Fruit fly (Drosophila melanogaster) whole organism, embryonic: ENCODE results near the gene Gale.
A peak's percentile ranks its signal among the peaks of the same experiment; 100 is the strongest.

ENCODE experiments used
- Ada2b ChIP-seq: fragments of 200-800 bp; sonication (Bioruptor generic); IDR thresholded peaks from 2 replicates; pipeline ENCODE4 v1.3.6; 2022; ENCODE audit warnings: missing biosample characterization, missing genetic modification characterization
- BEAF-32 ChIP-seq: fragments of 200-800 bp; sonication (Bioruptor generic); optimal IDR thresholded peaks from 3 replicates; lab custom pipeline; 2017; ENCODE audit warnings: missing biosample characterization, missing genetic modification characterization, mild to moderate bottlenecking, moderate library complexity, missing genetic modification reagents
- Blimp-1 ChIP-seq: fragments of 200-800 bp; sonication (Bioruptor generic); optimal IDR thresholded peaks from 3 replicates; lab custom pipeline; 2018; ENCODE audit warnings: missing biosample characterization, missing genetic modification characterization, mild to moderate bottlenecking, moderate library complexity, missing genetic modification reagents
- BtbVII ChIP-seq: fragments of 200-800 bp; sonication (Bioruptor generic); optimal IDR thresholded peaks from 3 replicates; lab custom pipeline; 2017; ENCODE audit warnings: missing biosample characterization, mild to moderate bottlenecking, missing genetic modification characterization
- CG10543 ChIP-seq: fragments of 200-800 bp; sonication (Bioruptor generic); optimal IDR thresholded peaks from 3 replicates; lab custom pipeline; 2017; ENCODE audit warnings: missing biosample characterization, mild to moderate bottlenecking, missing genetic modification characterization, moderate library complexity
- CG10979 ChIP-seq: fragments of 200-800 bp; sonication (Bioruptor generic); optimal IDR thresholded peaks from 2 replicates; lab custom pipeline; 2018; ENCODE audit warnings: missing biosample characterization, mild to moderate bottlenecking, missing genetic modification characterization, moderate library complexity
- CG12769 ChIP-seq: fragments of 200-800 bp; sonication (Bioruptor generic); optimal IDR thresholded peaks from 2 replicates; lab custom pipeline; 2019; ENCODE audit warnings: missing biosample characterization, mild to moderate bottlenecking, missing genetic modification characterization, moderate library complexity
- CG13775 ChIP-seq: fragments of 200-800 bp; sonication (Bioruptor generic); optimal IDR thresholded peaks from 3 replicates; lab custom pipeline; 2017; ENCODE audit warnings: missing biosample characterization, mild to moderate bottlenecking, missing genetic modification characterization
- CG13894 ChIP-seq: fragments of 200-800 bp; sonication (Bioruptor generic); optimal IDR thresholded peaks from 3 replicates; lab custom pipeline; 2018; ENCODE audit warnings: missing biosample characterization, mild to moderate bottlenecking, missing genetic modification characterization, moderate library complexity
- CG15601 ChIP-seq: fragments of 200-800 bp; sonication (Bioruptor generic); optimal IDR thresholded peaks from 3 replicates; lab custom pipeline; 2019; ENCODE audit warnings: missing biosample characterization, mild to moderate bottlenecking, missing genetic modification characterization, moderate library complexity
- CG1602 ChIP-seq: fragments of 200-800 bp; sonication (Bioruptor generic); optimal IDR thresholded peaks from 3 replicates; lab custom pipeline; 2016; ENCODE audit warnings: missing biosample characterization, missing genetic modification characterization
- CG17612 ChIP-seq: fragments of 200-800 bp; sonication (Bioruptor generic); IDR thresholded peaks from 2 replicates; pipeline ENCODE4 v1.3.6; 2022; ENCODE audit warnings: missing biosample characterization, missing genetic modification characterization
- CG2120 ChIP-seq: fragments of 200-800 bp; sonication (Bioruptor generic); optimal IDR thresholded peaks from 3 replicates; lab custom pipeline; 2016; ENCODE audit warnings: missing biosample characterization, missing genetic modification characterization
- CG3065 ChIP-seq: fragments of 200-800 bp; sonication (Bioruptor generic); optimal IDR thresholded peaks from 2 replicates; lab custom pipeline; 2016; ENCODE audit warnings: missing biosample characterization, missing genetic modification characterization
- CG42726 ChIP-seq: fragments of 200-800 bp; sonication (Bioruptor generic); IDR thresholded peaks from 2 replicates; pipeline ENCODE4 v1.3.6; 2022; ENCODE audit warnings: missing biosample characterization, missing genetic modification characterization; ENCODE audit not compliant: partially characterized antibody
- CG4360 ChIP-seq: fragments of 200-800 bp; sonication (Bioruptor generic); IDR thresholded peaks from 2 replicates; pipeline ENCODE4 v1.3.6; 2022; ENCODE audit warnings: missing biosample characterization, missing genetic modification characterization
- CG5180 ChIP-seq: fragments of 200-800 bp; sonication (Bioruptor generic); optimal IDR thresholded peaks from 3 replicates; lab custom pipeline; 2017; ENCODE audit warnings: missing biosample characterization, missing genetic modification characterization, mild to moderate bottlenecking, moderate library complexity, missing genetic modification reagents
- CG7271 ChIP-seq: fragments of 200-800 bp; sonication (Bioruptor generic); optimal IDR thresholded peaks from 2 replicates; lab custom pipeline; 2018; ENCODE audit warnings: missing biosample characterization, mild to moderate bottlenecking, missing genetic modification characterization, moderate library complexity
- CG8765 ChIP-seq: fragments of 200-800 bp; sonication (Bioruptor generic); IDR thresholded peaks from 2 replicates; pipeline ENCODE4 v1.3.6; 2022; ENCODE audit warnings: missing biosample characterization, missing genetic modification characterization
- D19A ChIP-seq: fragments of 200-800 bp; optimal IDR thresholded peaks from 3 replicates; lab custom pipeline; 2019; ENCODE audit warnings: missing biosample characterization, mild to moderate bottlenecking, missing genetic modification characterization, moderate library complexity
- Dp ChIP-seq: fragments of 200-800 bp; sonication (Bioruptor generic); optimal IDR thresholded peaks from 2 replicates; lab custom pipeline; 2018; ENCODE audit warnings: missing biosample characterization, mild to moderate bottlenecking, missing genetic modification characterization, moderate library complexity
- H15 ChIP-seq: fragments of 200-800 bp; sonication (Bioruptor generic); IDR thresholded peaks from 3 replicates; pipeline ENCODE4 v1.3.6; 2022; ENCODE audit warnings: missing biosample characterization, missing genetic modification characterization
- Hsf ChIP-seq: fragments of 200-800 bp; sonication (Bioruptor generic); optimal IDR thresholded peaks from 3 replicates; lab custom pipeline; 2016; ENCODE audit warnings: missing biosample characterization, missing genetic modification characterization
- NFAT ChIP-seq: fragments of 200-800 bp; sonication (Bioruptor generic); IDR thresholded peaks from 2 replicates; pipeline ENCODE4 v1.3.6; 2022; ENCODE audit warnings: missing biosample characterization, missing genetic modification characterization
- Oli ChIP-seq: fragments of 200-800 bp; sonication (Bioruptor generic); optimal IDR thresholded peaks from 2 replicates; lab custom pipeline; 2018; ENCODE audit warnings: missing biosample characterization, mild to moderate bottlenecking, missing genetic modification characterization, moderate library complexity
- Rfx ChIP-seq: fragments of 200-800 bp; sonication (Bioruptor generic); IDR thresholded peaks from 2 replicates; pipeline ENCODE4 v1.3.6; 2022; ENCODE audit warnings: missing biosample characterization, missing genetic modification characterization
- Scr ChIP-seq: fragments of 200-800 bp; sonication (Bioruptor generic); IDR thresholded peaks from 2 replicates; pipeline ENCODE4 v1.3.6; 2022; ENCODE audit warnings: missing biosample characterization, missing genetic modification characterization; ENCODE audit not compliant: partially characterized antibody
- Sry-β ChIP-seq: fragments of 200-800 bp; sonication (Bioruptor generic); optimal IDR thresholded peaks from 2 replicates; lab custom pipeline; 2018; ENCODE audit warnings: missing biosample characterization, mild to moderate bottlenecking, missing genetic modification characterization, moderate library complexity
- Trl ChIP-seq, 3 experiments: fragments of >200 bp in 2 of 3; fragments of 200-800 bp in 1 of 3; sonication (Bioruptor generic) in 1 of 3; optimal IDR thresholded peaks; 2 replicates in 1 of 3; 3 replicates in 2 of 3; lab custom pipeline; 2016 to 2017; ENCODE audit warnings: missing biosample characterization in 1 of 3, missing genetic modification characterization in 1 of 3
- Xrp1 ChIP-seq: fragments of 200-800 bp; sonication (Bioruptor generic); IDR thresholded peaks from 2 replicates; pipeline ENCODE4 v1.3.6; 2022; ENCODE audit warnings: missing biosample characterization, missing genetic modification characterization
- ac ChIP-seq: fragments of 200-800 bp; sonication (Bioruptor generic); optimal IDR thresholded peaks from 3 replicates; lab custom pipeline; 2017; ENCODE audit warnings: missing biosample characterization, mild to moderate bottlenecking, missing genetic modification characterization
- da ChIP-seq: fragments of 200-800 bp; sonication (Bioruptor generic); optimal IDR thresholded peaks from 2 replicates; lab custom pipeline; 2016; ENCODE audit warnings: missing biosample characterization, missing genetic modification characterization
- dmrt99B ChIP-seq: fragments of 200-800 bp; sonication (Bioruptor generic); optimal IDR thresholded peaks from 2 replicates; lab custom pipeline; 2018; ENCODE audit warnings: missing biosample characterization, mild to moderate bottlenecking, missing genetic modification characterization, moderate library complexity
- fd96Cb ChIP-seq: fragments of 200-800 bp; sonication (Bioruptor generic); optimal IDR thresholded peaks from 2 replicates; lab custom pipeline; 2018; ENCODE audit warnings: missing biosample characterization, mild to moderate bottlenecking, missing genetic modification characterization, moderate library complexity
- fu2 ChIP-seq: fragments of 200-800 bp; sonication (Bioruptor generic); optimal IDR thresholded peaks from 2 replicates; lab custom pipeline; 2016; ENCODE audit warnings: missing biosample characterization, missing genetic modification characterization
- h ChIP-seq: fragments of >200 bp; optimal IDR thresholded peaks from 2 replicates; lab custom pipeline; 2017
- ham ChIP-seq: fragments of 200-800 bp; sonication (Bioruptor generic); IDR thresholded peaks from 2 replicates; pipeline ENCODE4 v1.3.6; 2022; ENCODE audit warnings: missing biosample characterization, missing genetic modification characterization
- her ChIP-seq: fragments of 200-800 bp; sonication (Bioruptor generic); optimal IDR thresholded peaks from 2 replicates; lab custom pipeline; 2016; ENCODE audit warnings: missing biosample characterization, missing genetic modification characterization
- mam ChIP-seq: fragments of 200-800 bp; sonication (Bioruptor generic); optimal IDR thresholded peaks from 3 replicates; lab custom pipeline; 2016; ENCODE audit warnings: missing biosample characterization, missing genetic modification characterization
- nom ChIP-seq: fragments of 200-800 bp; sonication (Bioruptor generic); optimal IDR thresholded peaks from 2 replicates; lab custom pipeline; 2017; ENCODE audit warnings: missing biosample characterization, missing genetic modification characterization, mild to moderate bottlenecking, moderate library complexity, missing genetic modification reagents
- peb ChIP-seq: fragments of 200-800 bp; sonication (Bioruptor generic); IDR thresholded peaks from 2 replicates; pipeline ENCODE4 v1.3.6; 2022; ENCODE audit warnings: missing biosample characterization, missing genetic modification characterization
- pum ChIP-seq: fragments of 200-800 bp; sonication (Bioruptor generic); optimal IDR thresholded peaks from 2 replicates; lab custom pipeline; 2016; ENCODE audit warnings: missing biosample characterization, missing genetic modification characterization
- pzg ChIP-seq: fragments of 200-800 bp; sonication (Bioruptor generic); optimal IDR thresholded peaks from 3 replicates; lab custom pipeline; 2018; ENCODE audit warnings: missing biosample characterization, mild to moderate bottlenecking, missing genetic modification characterization, moderate library complexity
- seq ChIP-seq: fragments of 200-800 bp; sonication (Bioruptor generic); IDR thresholded peaks from 2 replicates; pipeline ENCODE4 v1.3.6; 2022; ENCODE audit warnings: missing biosample characterization, missing genetic modification characterization
- tin ChIP-seq: fragments of 200-800 bp; sonication (Bioruptor generic); optimal IDR thresholded peaks from 3 replicates; lab custom pipeline; 2016; ENCODE audit warnings: missing biosample characterization, missing genetic modification characterization
- usp ChIP-seq: fragments of >200 bp; optimal IDR thresholded peaks from 2 replicates; lab custom pipeline; 2017; ENCODE audit warnings: missing biosample characterization, missing genetic modification characterization
- vvl ChIP-seq: fragments of 200-800 bp; sonication (Bioruptor generic); IDR thresholded peaks from 2 replicates; pipeline ENCODE4 v1.3.6; 2022; ENCODE audit warnings: missing biosample characterization, missing genetic modification characterization
- wdn ChIP-seq: fragments of 200-800 bp; sonication (Bioruptor generic); IDR thresholded peaks from 2 replicates; pipeline ENCODE4 v1.3.6; 2022; ENCODE audit warnings: missing biosample characterization, missing genetic modification characterization
- zfh1 ChIP-seq: fragments of 200-800 bp; sonication (Bioruptor generic); IDR thresholded peaks from 3 replicates; pipeline ENCODE4 v1.3.6; 2022; ENCODE audit warnings: missing biosample characterization, missing genetic modification characterization
- zfh2 ChIP-seq: fragments of 200-800 bp; sonication (Bioruptor generic); optimal IDR thresholded peaks from 2 replicates; lab custom pipeline; 2016; ENCODE audit warnings: missing biosample characterization, missing genetic modification characterization

Gale gene

dm6 chr3L:616482-617148 lies 31.7 kb upstream of the Gale start (continued):
- TF ChIP-seq H15 (GFP tag; lab: Robert Waterston, UW) (no peak), Ada2b (GFP tag; lab: Robert Waterston, UW) (no peak), dmrt99B (tag; lab: Kevin White, UChicago) (no peak), ac (GFP tag; lab: Kevin White, UChicago) (no peak), Xrp1 (GFP tag; lab: Robert Waterston, UW) (no peak), Oli (tag; lab: Kevin White, UChicago) (no peak), Hsf (no peak), NFAT (peak; percentile 39; the same call in 1 of the 2 replicates), wdn (GFP tag; lab: Robert Waterston, UW) (no peak), CG4360 (GFP tag; lab: Robert Waterston, UW) (peak; percentile 91), CG42726 (0 out of 2 replicates have a peak, but pooled peaks have one; percentile 11), da (no peak), CG8765 (GFP tag; lab: Robert Waterston, UW) (peak; percentile 87), tin (GFP tag; lab: Kevin White, UChicago) (peak; percentile 2), CG12769 (peak; percentile 73), Scr (GFP tag; lab: Robert Waterston, UW) (no peak; the same call in 1 of the 2 replicates), fu2 (no peak), CG13775 (GFP tag; lab: Kevin White, UChicago) (no peak), seq (GFP tag; lab: Robert Waterston, UW) (no peak), Sry-β (no peak), zfh2 (GFP tag; lab: Kevin White, UChicago) (no peak), vvl (GFP tag; lab: Robert Waterston, UW) (peak; percentile 48; the same call in 1 of the 2 replicates), Blimp-1 (GFP tag; lab: Kevin White, UChicago) (no peak), BtbVII (GFP tag; lab: Kevin White, UChicago) (peak; percentile 23), CG5180 (GFP tag; lab: Kevin White, UChicago) (peak; percentile 2), D19A (no peak), ham (GFP tag; lab: Robert Waterston, UW) (no peak), zfh1 (GFP tag; lab: Robert Waterston, UW) (peak; percentile 43; the same call in 1 of the 3 replicates), CG3065 (GFP tag; lab: Kevin White, UChicago) (no peak), peb (GFP tag; lab: Robert Waterston, UW) (no peak), CG2120 (GFP tag; lab: Kevin White, UChicago) (no peak), Dp (GFP tag; lab: Kevin White, UChicago) (no peak), Rfx (GFP tag; lab: Robert Waterston, UW) (no peak), nom (no peak), pzg (no peak), pum (GFP tag; lab: Kevin White, UChicago) (no peak), CG10543 (GFP tag; lab: Kevin White, UChicago) (peak; percentile 92), usp (no peak), CG1602 (no peak), CG13894 (tag; lab: Kevin White, UChicago) (peak; percentile 62), fd96Cb (tag; lab: Kevin White, UChicago) (no peak), CG15601 (no peak), CG17612 (GFP tag; lab: Robert Waterston, UW) (no peak), CG7271 (tag; lab: Kevin White, UChicago) (no peak), mam (no peak), Trl (optimal IDR thresholded peaks at IDR 0.05; lab: Kevin White, UChicago) (peak; percentile 80 to 97), Trl (GFP tag; optimal IDR thresholded peaks at IDR 0.05; lab: Kevin White, UChicago) (peak; percentile 42), her (no peak), h (lab: Kevin White, UChicago) (no peak), CG10979 (tag; lab: Kevin White, UChicago) (no peak), BEAF-32 (GFP tag; lab: Kevin White, UChicago) (no peak)
